Worm (Caenorhabditis elegans) whole organism, early embryonic: ENCODE measurements around the gene srxa-10.

Source experiments
- B0310.2 ChIP-seq: sonication (generic microtip); optimal IDR thresholded peaks from 2 replicates; lab custom pipeline; 2016; ENCODE audit warnings: mild to moderate bottlenecking, missing genetic modification characterization, missing compliant biosample characterization
- F13C5.2 ChIP-seq: sonication (generic microtip); optimal IDR thresholded peaks from 2 replicates; lab custom pipeline; 2017; ENCODE audit warnings: mild to moderate bottlenecking, missing genetic modification characterization, inconsistent platforms, missing compliant biosample characterization
- aly-1 ChIP-seq: sonication (generic microtip); optimal IDR thresholded peaks from 2 replicates; lab custom pipeline; 2016; ENCODE audit warnings: missing genetic modification characterization, missing compliant biosample characterization
- ama-1 ChIP-seq: fragments of 150-350 bp; optimal IDR thresholded peaks from 2 replicates; lab custom pipeline; 2014
- ceh-13 ChIP-seq: fragments of 200-800 bp; sonication (Bioruptor generic); optimal IDR thresholded peaks from 2 replicates; lab custom pipeline; 2018; ENCODE audit warnings: mild to moderate bottlenecking, missing genetic modification characterization, missing compliant biosample characterization
- ceh-36 ChIP-seq: sonication (generic microtip); optimal IDR thresholded peaks from 2 replicates; lab custom pipeline; 2016; ENCODE audit warnings: missing genetic modification characterization, inconsistent platforms, missing compliant biosample characterization
- ets-7 ChIP-seq: sonication (generic microtip); optimal IDR thresholded peaks from 2 replicates; lab custom pipeline; 2016; ENCODE audit warnings: missing genotype, missing genetic modification characterization, missing compliant biosample characterization
- flt-1 ChIP-seq: fragments of 200-800 bp; sonication (Bioruptor generic); IDR thresholded peaks from 2 replicates; pipeline ENCODE4 v1.3.6; 2022; ENCODE audit warnings: missing genetic modification characterization, missing compliant biosample characterization
- hmbx-1 ChIP-seq: sonication (generic microtip); optimal IDR thresholded peaks from 2 replicates; lab custom pipeline; 2016; ENCODE audit warnings: mild to moderate bottlenecking, missing genetic modification characterization, missing compliant biosample characterization
- hmg-4 ChIP-seq: fragments of 200-800 bp; sonication (Bioruptor generic); optimal IDR thresholded peaks from 2 replicates; lab custom pipeline; 2018; ENCODE audit warnings: mild to moderate bottlenecking, missing genetic modification characterization, missing compliant biosample characterization
- hnd-1 ChIP-seq: sonication (generic microtip); optimal IDR thresholded peaks from 2 replicates; lab custom pipeline; 2016; ENCODE audit warnings: missing genetic modification characterization, missing compliant biosample characterization
- pes-1 ChIP-seq: fragments of 200-800 bp; sonication (Bioruptor generic); IDR thresholded peaks from 2 replicates; pipeline ENCODE4 v1.3.6; 2022; ENCODE audit warnings: missing genetic modification reagents, missing genetic modification characterization, missing compliant biosample characterization
- scrt-1 ChIP-seq: fragments of 200-800 bp; sonication (Bioruptor generic); IDR thresholded peaks from 2 replicates; pipeline ENCODE4 v1.3.6; 2022; ENCODE audit warnings: missing genetic modification characterization, missing compliant biosample characterization
- sea-1 ChIP-seq: fragments of 200-800 bp; sonication (Bioruptor generic); conservative IDR thresholded peaks from 2 replicates; pipeline ENCODE4 v1.3.6; 2022; ENCODE audit warnings: missing genetic modification characterization, missing compliant biosample characterization
- tbx-11 ChIP-seq: fragments of 200-800 bp; sonication (Bioruptor generic); IDR thresholded peaks from 2 replicates; pipeline ENCODE4 v1.3.6; 2022; ENCODE audit warnings: missing genetic modification characterization, missing compliant biosample characterization
- tbx-37 ChIP-seq: fragments of 200-800 bp; sonication (Bioruptor generic); conservative IDR thresholded peaks from 2 replicates; pipeline ENCODE4 v1.3.6; 2022; ENCODE audit warnings: missing genetic modification reagents, missing genetic modification characterization, missing compliant biosample characterization
- tra-4 ChIP-seq: sonication (generic microtip); optimal IDR thresholded peaks from 2 replicates; lab custom pipeline; 2017; ENCODE audit warnings: missing genetic modification characterization, missing compliant biosample characterization

Gene srxa-10

DNA sequence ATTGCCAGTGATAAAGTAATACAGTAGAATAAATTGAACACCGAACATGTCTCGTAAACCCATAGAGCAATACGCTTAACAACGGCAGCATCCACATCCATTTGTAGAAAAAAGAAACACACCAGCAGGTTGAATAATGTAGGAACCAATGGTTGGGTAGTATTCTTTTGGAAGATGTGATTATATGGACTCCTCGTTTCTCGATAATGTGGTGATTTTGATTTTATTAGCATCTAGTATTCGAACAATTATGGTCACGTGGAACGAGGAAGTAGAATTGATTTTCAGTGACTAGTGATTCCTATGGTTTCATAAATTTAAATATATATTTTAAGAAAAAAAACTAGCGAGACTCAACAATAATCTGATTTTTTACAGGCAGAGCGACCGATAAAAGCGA lies at the start of gene srxa-10:
srxa-10 (minus strand) TSS at position 101 of the 400 bp plus-strand sequence.
- no peak for TF ChIP-seq ama-1 (lab: Kevin White, UChicago)
- TF ChIP-seq hnd-1 (tag; lab: Kevin White, UChicago) = no peak
- no peak for TF ChIP-seq ets-7
- TF ChIP-seq B0310.2 = no peak
- TF ChIP-seq sea-1 = no peak
- no peak for TF ChIP-seq hmg-4 (GFP tag; lab: Kevin White, UChicago)
- TF ChIP-seq ceh-13 = no peak
- TF ChIP-seq flt-1 (GFP tag; lab: Robert Waterston, UW) = no peak
- no peak for TF ChIP-seq tbx-37 (GFP tag; lab: Robert Waterston, UW)
- no peak for TF ChIP-seq scrt-1 (GFP tag; lab: Robert Waterston, UW)
- TF ChIP-seq aly-1 (tag; lab: Kevin White, UChicago) = no peak
- no peak for TF ChIP-seq hmbx-1
- TF ChIP-seq tbx-11 (GFP tag; lab: Robert Waterston, UW) = no peak
- no peak for TF ChIP-seq ceh-36 (tag; lab: Kevin White, UChicago)

DNA sequence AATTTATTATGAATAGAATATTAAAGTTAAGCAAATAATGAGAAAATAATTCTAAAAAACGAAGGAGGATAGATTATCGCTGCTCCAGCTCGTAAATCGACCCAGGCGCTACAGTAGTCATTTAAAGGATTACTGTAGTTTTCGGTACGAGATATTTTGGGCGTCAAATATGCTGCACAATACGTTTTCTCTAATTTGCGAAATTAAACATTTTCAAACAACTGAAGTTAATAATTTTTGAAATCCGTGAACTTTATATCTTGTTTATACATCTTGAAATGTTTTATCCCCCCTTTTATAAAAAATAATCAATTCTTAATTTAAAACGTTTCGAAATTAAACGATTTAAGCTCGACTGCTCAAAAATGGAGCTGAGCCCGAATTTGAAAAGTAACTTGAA lies 49.7 kb upstream of the srxa-10 start, which contains the start of gene K11H3.2:
K11H3.2 (plus strand) TSS at position 301 of the 400 bp plus-strand sequence.
- no peak for TF ChIP-seq B0310.2
- TF ChIP-seq scrt-1 (GFP tag; lab: Robert Waterston, UW) = no peak
- TF ChIP-seq tbx-11 (GFP tag; lab: Robert Waterston, UW) = no peak

DNA sequence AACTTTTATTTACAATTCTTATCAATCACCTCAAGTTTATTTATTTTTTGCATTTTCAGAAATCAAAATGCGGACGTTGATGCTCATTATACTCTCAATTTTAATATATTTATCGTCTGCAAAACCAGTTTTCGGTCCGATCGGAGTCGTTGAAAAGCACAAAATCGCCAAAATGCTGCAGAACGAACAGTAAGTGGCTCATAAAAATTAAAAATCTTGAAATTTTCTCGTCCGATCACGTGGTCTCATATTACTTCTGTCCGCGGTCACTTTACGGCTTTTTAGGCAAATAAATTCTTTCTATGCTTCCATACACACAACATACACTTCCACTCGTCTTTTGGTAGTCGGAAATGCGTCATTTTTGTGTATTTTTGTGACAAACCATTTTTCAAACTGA lies 47.4 kb upstream of the srxa-10 start, which contains the start of gene K11H3.5:
K11H3.5 (plus strand) TSS at position 54 of the 400 bp plus-strand sequence.
- TF ChIP-seq ama-1 (lab: Kevin White, UChicago) (no peak), ceh-36 (tag; lab: Kevin White, UChicago) (no peak)

DNA sequence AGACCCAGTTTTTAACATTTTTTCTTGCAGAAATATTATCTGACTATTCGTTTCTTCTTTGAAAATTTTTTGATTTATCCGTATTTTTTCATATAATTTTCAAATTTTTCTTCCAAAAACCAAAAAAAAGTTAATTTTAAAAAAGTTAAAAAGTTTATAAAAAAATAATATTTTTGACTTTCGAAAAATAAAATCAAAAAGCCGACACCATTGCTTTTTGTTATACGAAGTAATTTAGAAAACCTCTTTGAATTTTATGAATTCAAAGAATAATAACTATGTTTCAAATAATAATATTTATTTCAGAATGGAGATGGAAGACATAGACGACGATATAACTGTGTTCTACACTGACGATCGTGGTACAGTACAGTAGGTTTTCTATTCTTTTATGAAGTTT lies 38.5 kb upstream of the srxa-10 start, which contains the start of gene K11H3.8:
K11H3.8 (plus strand) TSS at position 301 of the 400 bp plus-strand sequence.
- TF ChIP-seq tra-4 (no peak), ceh-13 (no peak), flt-1 (GFP tag; lab: Robert Waterston, UW) (no peak), scrt-1 (GFP tag; lab: Robert Waterston, UW) (no peak), pes-1 (GFP tag; lab: Robert Waterston, UW) (no peak), ama-1 (lab: Kevin White, UChicago) (no peak), hmg-4 (GFP tag; lab: Kevin White, UChicago) (no peak), hnd-1 (tag; lab: Kevin White, UChicago) (no peak), hmbx-1 (no peak), ceh-36 (tag; lab: Kevin White, UChicago) (no peak), F13C5.2 (tag; lab: Kevin White, UChicago) (no peak), ets-7 (no peak), tbx-37 (GFP tag; lab: Robert Waterston, UW) (no peak), B0310.2 (no peak)

DNA sequence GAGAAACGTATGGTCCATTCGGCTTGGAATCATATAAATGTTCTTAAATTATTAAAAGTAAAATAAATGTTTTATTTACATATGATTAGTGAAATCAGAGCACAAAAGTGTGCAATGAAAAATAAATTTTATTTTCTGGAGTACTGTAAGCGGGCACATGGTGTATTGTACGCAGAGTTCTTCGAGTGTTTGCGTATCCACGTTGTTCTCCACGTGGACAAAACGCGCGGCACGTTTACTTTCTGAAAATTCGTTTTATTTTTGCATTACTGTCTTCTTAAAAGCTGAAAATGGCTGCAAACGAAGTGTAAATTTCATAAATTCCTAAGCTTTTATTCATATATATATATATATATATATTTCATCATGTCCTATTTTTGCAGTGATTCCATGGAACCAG lies 36.2 kb upstream of the srxa-10 start:
- TF ChIP-seq ceh-13 (no peak), tra-4 (no peak), flt-1 (GFP tag; lab: Robert Waterston, UW) (no peak), tbx-11 (GFP tag; lab: Robert Waterston, UW) (no peak), ama-1 (lab: Kevin White, UChicago) (no peak), tbx-37 (GFP tag; lab: Robert Waterston, UW) (no peak), hnd-1 (tag; lab: Kevin White, UChicago) (no peak), hmbx-1 (no peak), ceh-36 (tag; lab: Kevin White, UChicago) (no peak), ets-7 (no peak), sea-1 (no peak)

DNA sequence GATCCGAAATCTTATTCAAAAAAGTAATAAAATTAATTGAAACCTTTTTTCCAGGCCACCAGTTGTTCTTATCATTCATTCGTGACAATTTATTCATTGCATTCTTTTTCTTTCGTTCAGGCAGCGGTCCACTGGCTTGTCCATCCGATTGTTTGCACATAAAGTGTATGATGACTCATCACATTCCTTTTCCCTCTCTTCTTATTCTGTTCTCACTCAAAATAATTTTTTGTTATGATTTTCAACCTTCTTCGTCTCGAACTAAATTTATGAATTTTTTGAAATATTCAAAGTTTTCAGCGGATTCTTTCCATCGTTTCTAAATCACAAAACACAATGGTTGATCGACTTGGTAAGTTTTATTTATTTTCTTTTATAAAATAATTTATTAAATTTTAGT lies 34.2 kb upstream of the srxa-10 start, which contains the start of gene ZK632.12:
ZK632.12 (plus strand) TSS at position 301 of the 400 bp plus-strand sequence.
- TF ChIP-seq scrt-1 (GFP tag; lab: Robert Waterston, UW) (no peak), ceh-36 (tag; lab: Kevin White, UChicago) (no peak), flt-1 (GFP tag; lab: Robert Waterston, UW) (no peak), ama-1 (lab: Kevin White, UChicago) (no peak), hmbx-1 (no peak), ceh-13 (no peak), tbx-11 (GFP tag; lab: Robert Waterston, UW) (no peak), ets-7 (no peak)

DNA sequence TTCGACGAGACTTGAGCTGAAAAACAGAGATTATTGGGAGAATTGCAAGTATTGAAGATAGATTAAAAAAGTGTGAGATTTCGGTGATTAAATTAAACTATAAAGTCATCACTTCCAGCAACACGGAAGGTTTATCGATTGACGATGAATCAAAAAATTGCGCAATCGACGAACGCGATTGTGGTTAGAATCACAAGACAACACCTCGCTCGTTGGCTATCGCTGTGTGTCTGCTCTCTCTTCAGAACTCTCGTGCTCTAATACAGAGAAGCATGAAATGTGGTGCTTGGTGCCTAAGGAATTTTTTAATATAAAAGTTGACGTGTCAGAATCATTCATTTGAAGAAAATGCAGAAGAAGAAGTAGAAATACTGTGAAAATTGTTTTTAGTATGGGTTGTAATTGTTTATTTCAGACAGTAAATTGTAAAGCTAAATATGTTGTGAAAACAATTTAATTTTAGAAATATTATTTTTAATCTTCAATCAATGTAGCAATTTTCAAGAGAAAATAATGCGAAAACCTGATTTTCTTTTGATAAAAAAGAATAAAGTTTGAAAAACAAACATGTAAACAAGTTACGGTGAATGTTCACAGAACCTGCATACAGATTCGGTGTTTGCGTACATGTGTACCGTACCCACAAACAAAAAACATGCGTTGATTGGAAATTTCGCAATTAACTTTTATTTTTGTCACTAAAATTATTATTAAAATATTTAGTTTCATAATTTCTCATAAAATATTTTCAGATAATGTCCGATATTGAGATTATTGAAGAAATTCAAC lies 31.0 kb upstream of the srxa-10 start, which contains the start of the genes ZK632.10 and ZK632.11:
ZK632.10 (minus strand) TSS at position 560 of the 789 bp plus-strand sequence.
ZK632.11 (plus strand) TSS at position 753 of the 789 bp plus-strand sequence.
- no peak for TF ChIP-seq ama-1 (lab: Kevin White, UChicago)
- TF ChIP-seq hnd-1 (tag; lab: Kevin White, UChicago) = no peak
- no peak for TF ChIP-seq ets-7
- TF ChIP-seq B0310.2 = no peak
- TF ChIP-seq hmg-4 (GFP tag; lab: Kevin White, UChicago) = no peak
- no peak for TF ChIP-seq F13C5.2 (tag; lab: Kevin White, UChicago)
- TF ChIP-seq tbx-11 (GFP tag; lab: Robert Waterston, UW) = no peak
- no peak for TF ChIP-seq tra-4
- no peak for TF ChIP-seq aly-1 (tag; lab: Kevin White, UChicago)
- TF ChIP-seq hmbx-1 = no peak
- no peak for TF ChIP-seq tbx-37 (GFP tag; lab: Robert Waterston, UW)
- no peak for TF ChIP-seq scrt-1 (GFP tag; lab: Robert Waterston, UW)
- TF ChIP-seq sea-1 = no peak
- TF ChIP-seq flt-1 (GFP tag; lab: Robert Waterston, UW) = no peak
- no peak for TF ChIP-seq ceh-36 (tag; lab: Kevin White, UChicago)
- no peak for TF ChIP-seq ceh-13
- TF ChIP-seq pes-1 (GFP tag; lab: Robert Waterston, UW) = no peak
